Fruit fly (Drosophila melanogaster) whole organism, embryonic: Measurements from ENCODE around the gene CG5262.

Source experiments
- Aef1 ChIP-seq: fragments of 200-800 bp; sonication (Bioruptor generic); IDR thresholded peaks from 3 replicates; pipeline ENCODE4 v1.3.6; 2022; ENCODE audit warnings: missing biosample characterization, missing genetic modification characterization
- CG10147 ChIP-seq: fragments of 200-800 bp; sonication (Bioruptor generic); optimal IDR thresholded peaks from 2 replicates; lab custom pipeline; 2019; ENCODE audit warnings: missing biosample characterization, mild to moderate bottlenecking, missing genetic modification characterization, moderate library complexity
- CG10431 ChIP-seq: fragments of 200-800 bp; sonication (Bioruptor generic); optimal IDR thresholded peaks from 3 replicates; lab custom pipeline; 2018; ENCODE audit warnings: missing biosample characterization, mild to moderate bottlenecking, missing genetic modification characterization
- CG10959 ChIP-seq: fragments of 200-800 bp; sonication (Bioruptor generic); IDR thresholded peaks from 2 replicates; pipeline ENCODE4 v1.3.6; 2022; ENCODE audit warnings: missing biosample characterization, missing genetic modification characterization
- CG11093 ChIP-seq: fragments of 200-800 bp; sonication (Bioruptor generic); IDR thresholded peaks from 3 replicates; pipeline ENCODE4 v1.3.6; 2022; ENCODE audit warnings: missing biosample characterization, missing genetic modification characterization
- CG13424 ChIP-seq: fragments of 200-800 bp; sonication (Bioruptor generic); optimal IDR thresholded peaks from 2 replicates; lab custom pipeline; 2019; ENCODE audit warnings: missing biosample characterization, mild to moderate bottlenecking, missing genetic modification characterization, moderate library complexity
- CG18011 ChIP-seq: fragments of 200-800 bp; sonication (Bioruptor generic); optimal IDR thresholded peaks from 2 replicates; lab custom pipeline; 2017; ENCODE audit warnings: missing biosample characterization, missing genetic modification characterization, mild to moderate bottlenecking, moderate library complexity, missing genotype
- CG18262 ChIP-seq: fragments of 200-800 bp; optimal IDR thresholded peaks from 3 replicates; lab custom pipeline; 2019; ENCODE audit warnings: missing biosample characterization, mild to moderate bottlenecking, missing genetic modification characterization, moderate library complexity
- CG3065 ChIP-seq: fragments of 200-800 bp; sonication (Bioruptor generic); optimal IDR thresholded peaks from 2 replicates; lab custom pipeline; 2016; ENCODE audit warnings: missing biosample characterization, missing genetic modification characterization
- CG31388 ChIP-seq: fragments of 200-800 bp; sonication (Bioruptor generic); optimal IDR thresholded peaks from 2 replicates; lab custom pipeline; 2016; ENCODE audit warnings: missing biosample characterization, missing genetic modification characterization
- CG3995 ChIP-seq: fragments of 200-800 bp; sonication (Bioruptor generic); optimal IDR thresholded peaks from 3 replicates; lab custom pipeline; 2016; ENCODE audit warnings: missing biosample characterization, missing genetic modification characterization
- CG4707 ChIP-seq: fragments of 200-800 bp; sonication (Bioruptor generic); optimal IDR thresholded peaks from 2 replicates; lab custom pipeline; 2018; ENCODE audit warnings: missing biosample characterization, mild to moderate bottlenecking, missing genetic modification characterization, moderate library complexity
- CG7372 ChIP-seq: fragments of 200-800 bp; sonication (Bioruptor generic); IDR thresholded peaks from 2 replicates; pipeline ENCODE4 v1.3.6; 2022; ENCODE audit warnings: missing biosample characterization, missing genetic modification characterization
- CG7928 ChIP-seq: fragments of 200-800 bp; sonication (Bioruptor generic); optimal IDR thresholded peaks from 2 replicates; lab custom pipeline; 2017; ENCODE audit warnings: missing biosample characterization, mild to moderate bottlenecking, missing genetic modification characterization
- CG8765 ChIP-seq: fragments of 200-800 bp; sonication (Bioruptor generic); IDR thresholded peaks from 2 replicates; pipeline ENCODE4 v1.3.6; 2022; ENCODE audit warnings: missing biosample characterization, missing genetic modification characterization
- CG9215 ChIP-seq: fragments of 200-800 bp; sonication (Bioruptor generic); IDR thresholded peaks from 2 replicates; pipeline ENCODE4 v1.3.6; 2022; ENCODE audit warnings: missing biosample characterization, missing genetic modification characterization
- CG9876 ChIP-seq: fragments of 200-800 bp; sonication (Bioruptor generic); optimal IDR thresholded peaks from 2 replicates; lab custom pipeline; 2016; ENCODE audit warnings: missing biosample characterization, missing genetic modification characterization
- Camta ChIP-seq: fragments of 200-800 bp; sonication (Bioruptor generic); optimal IDR thresholded peaks from 2 replicates; lab custom pipeline; 2016; ENCODE audit warnings: missing biosample characterization, missing genetic modification characterization
- Dbx ChIP-seq: fragments of 200-800 bp; sonication (Bioruptor generic); IDR thresholded peaks from 3 replicates; pipeline ENCODE4 v1.3.6; 2022; ENCODE audit warnings: missing biosample characterization, missing genetic modification characterization
- Fer1 ChIP-seq: fragments of 200-800 bp; sonication (Bioruptor generic); optimal IDR thresholded peaks from 2 replicates; lab custom pipeline; 2017; ENCODE audit warnings: missing biosample characterization, mild to moderate bottlenecking, missing genetic modification characterization
- Gug ChIP-seq: fragments of 200-800 bp; sonication (Bioruptor generic); IDR thresholded peaks from 4 replicates; pipeline ENCODE4 v1.3.6; 2022; ENCODE audit warnings: missing biosample characterization, missing genetic modification characterization
- Hmx ChIP-seq: fragments of 200-800 bp; sonication (Bioruptor generic); optimal IDR thresholded peaks from 2 replicates; lab custom pipeline; 2016; ENCODE audit warnings: missing biosample characterization, missing genetic modification characterization
- Jarid2 ChIP-seq: fragments of 200-800 bp; sonication (Bioruptor generic); optimal IDR thresholded peaks from 3 replicates; lab custom pipeline; 2017; ENCODE audit warnings: mild to moderate bottlenecking, missing biosample characterization, missing genetic modification reagents, missing genetic modification characterization
- Meics ChIP-seq: fragments of 200-800 bp; sonication (Bioruptor generic); optimal IDR thresholded peaks from 2 replicates; lab custom pipeline; 2017; ENCODE audit warnings: missing biosample characterization, mild to moderate bottlenecking, missing genetic modification characterization
- NC2α ChIP-seq: fragments of 200-800 bp; sonication (Bioruptor generic); optimal IDR thresholded peaks from 2 replicates; lab custom pipeline; 2016; ENCODE audit warnings: missing biosample characterization, missing genetic modification characterization
- Optix ChIP-seq: fragments of 200-800 bp; sonication (Bioruptor generic); IDR thresholded peaks from 3 replicates; pipeline ENCODE4 v1.3.6; 2022; ENCODE audit warnings: missing biosample characterization, missing genetic modification characterization
- Rfx ChIP-seq: fragments of 200-800 bp; sonication (Bioruptor generic); IDR thresholded peaks from 2 replicates; pipeline ENCODE4 v1.3.6; 2022; ENCODE audit warnings: missing biosample characterization, missing genetic modification characterization
- Sin3A ChIP-seq: fragments of >200 bp; optimal IDR thresholded peaks from 2 replicates; lab custom pipeline; 2018
- Sox100B ChIP-seq: fragments of 200-800 bp; sonication (Bioruptor generic); optimal IDR thresholded peaks from 3 replicates; lab custom pipeline; 2018; ENCODE audit warnings: missing biosample characterization, mild to moderate bottlenecking, missing genetic modification characterization
- Sox102F ChIP-seq: fragments of 200-800 bp; sonication (Bioruptor generic); optimal IDR thresholded peaks from 2 replicates; lab custom pipeline; 2018; ENCODE audit warnings: missing biosample characterization, mild to moderate bottlenecking, missing genetic modification characterization, moderate library complexity
- Sry-β ChIP-seq: fragments of 200-800 bp; sonication (Bioruptor generic); optimal IDR thresholded peaks from 2 replicates; lab custom pipeline; 2018; ENCODE audit warnings: missing biosample characterization, mild to moderate bottlenecking, missing genetic modification characterization, moderate library complexity
- cad ChIP-seq: fragments of >200 bp; optimal IDR thresholded peaks from 2 replicates; lab custom pipeline; 2017; ENCODE audit warnings: missing biosample characterization, missing genetic modification characterization
- chif ChIP-seq, 2 experiments: fragments of 200-800 bp; sonication (Bioruptor generic); optimal IDR thresholded peaks; 3 replicates each; lab custom pipeline; 2016; ENCODE audit warnings: missing biosample characterization in 2 of 2, missing genetic modification characterization in 2 of 2
- chinmo ChIP-seq: fragments of 200-800 bp; sonication (Bioruptor generic); IDR thresholded peaks from 4 replicates; pipeline ENCODE4 v1.3.6; 2022; ENCODE audit warnings: missing biosample characterization, missing genetic modification characterization; ENCODE audit not compliant: partially characterized antibody
- ci ChIP-seq: fragments of 200-800 bp; sonication (Bioruptor generic); IDR thresholded peaks from 3 replicates; pipeline ENCODE4 v1.3.6; 2022; ENCODE audit warnings: missing biosample characterization, missing genetic modification characterization
- crc ChIP-seq: fragments of 200-800 bp; sonication (Bioruptor generic); optimal IDR thresholded peaks from 2 replicates; lab custom pipeline; 2016; ENCODE audit warnings: missing biosample characterization, missing genetic modification characterization
- dmrt99B ChIP-seq: fragments of 200-800 bp; sonication (Bioruptor generic); optimal IDR thresholded peaks from 2 replicates; lab custom pipeline; 2018; ENCODE audit warnings: missing biosample characterization, mild to moderate bottlenecking, missing genetic modification characterization, moderate library complexity
- eve ChIP-seq, 2 experiments: fragments of >200 bp; optimal IDR thresholded peaks; 2 replicates each; lab custom pipeline; 2017; ENCODE audit warnings: missing biosample characterization in 2 of 2, missing genetic modification characterization in 2 of 2
- ftz-f1 ChIP-seq: fragments of 200-800 bp; sonication (Bioruptor generic); optimal IDR thresholded peaks from 2 replicates; lab custom pipeline; 2016; ENCODE audit warnings: missing biosample characterization, missing genetic modification characterization
- gcm2 ChIP-seq: fragments of 200-800 bp; sonication (Bioruptor generic); optimal IDR thresholded peaks from 2 replicates; lab custom pipeline; 2016; ENCODE audit warnings: missing biosample characterization, missing genetic modification characterization
- lmd ChIP-seq: fragments of 200-800 bp; sonication (Bioruptor generic); IDR thresholded peaks from 2 replicates; pipeline ENCODE4 v1.3.6; 2022; ENCODE audit warnings: missing biosample characterization, missing genetic modification characterization
- lola ChIP-seq, 3 experiments: fragments of >200 bp in 2 of 3; fragments of 200-800 bp in 1 of 3; sonication (Bioruptor generic) in 1 of 3; optimal IDR thresholded peaks; 2 replicates each; lab custom pipeline; 2017 to 2019; ENCODE audit warnings: missing biosample characterization in 3 of 3, missing genetic modification characterization in 3 of 3, mild to moderate bottlenecking in 1 of 3, moderate library complexity in 1 of 3
- nom ChIP-seq: fragments of 200-800 bp; sonication (Bioruptor generic); optimal IDR thresholded peaks from 2 replicates; lab custom pipeline; 2017; ENCODE audit warnings: missing biosample characterization, missing genetic modification characterization, mild to moderate bottlenecking, moderate library complexity, missing genetic modification reagents
- pfk ChIP-seq: fragments of 200-800 bp; sonication (Bioruptor generic); optimal IDR thresholded peaks from 2 replicates; lab custom pipeline; 2018; ENCODE audit warnings: missing biosample characterization, mild to moderate bottlenecking, missing genetic modification characterization, moderate library complexity
- shn ChIP-seq: fragments of 200-800 bp; sonication (Bioruptor generic); optimal IDR thresholded peaks from 3 replicates; lab custom pipeline; 2016; ENCODE audit warnings: missing biosample characterization, missing genetic modification characterization
- so ChIP-seq: fragments of 200-800 bp; sonication (Bioruptor generic); IDR thresholded peaks from 3 replicates; pipeline ENCODE4 v1.3.6; 2022; ENCODE audit warnings: missing biosample characterization, missing genetic modification characterization
- tll ChIP-seq, 2 experiments: fragments of 200-800 bp in 1 of 2; fragments of >200 bp in 1 of 2; sonication (Bioruptor generic) in 1 of 2; optimal IDR thresholded peaks; 2 replicates each; lab custom pipeline; 2017 to 2019; ENCODE audit warnings: missing biosample characterization in 2 of 2, missing genetic modification characterization in 2 of 2, mild to moderate bottlenecking in 1 of 2, moderate library complexity in 1 of 2
- tx ChIP-seq: fragments of 200-800 bp; sonication (Bioruptor generic); optimal IDR thresholded peaks from 2 replicates; lab custom pipeline; 2016; ENCODE audit warnings: missing biosample characterization, missing genetic modification characterization
- unpg ChIP-seq: fragments of 200-800 bp; sonication (Bioruptor generic); optimal IDR thresholded peaks from 3 replicates; lab custom pipeline; 2018; ENCODE audit warnings: missing biosample characterization, mild to moderate bottlenecking, missing genetic modification characterization, moderate library complexity
- yki ChIP-seq: fragments of >200 bp; optimal IDR thresholded peaks from 3 replicates; lab custom pipeline; 2018
- z ChIP-seq: fragments of 200-800 bp; sonication (Bioruptor generic); IDR thresholded peaks from 3 replicates; pipeline ENCODE4 v1.3.6; 2022; ENCODE audit warnings: missing biosample characterization, missing genetic modification characterization

The CG5262 gene

DNA sequence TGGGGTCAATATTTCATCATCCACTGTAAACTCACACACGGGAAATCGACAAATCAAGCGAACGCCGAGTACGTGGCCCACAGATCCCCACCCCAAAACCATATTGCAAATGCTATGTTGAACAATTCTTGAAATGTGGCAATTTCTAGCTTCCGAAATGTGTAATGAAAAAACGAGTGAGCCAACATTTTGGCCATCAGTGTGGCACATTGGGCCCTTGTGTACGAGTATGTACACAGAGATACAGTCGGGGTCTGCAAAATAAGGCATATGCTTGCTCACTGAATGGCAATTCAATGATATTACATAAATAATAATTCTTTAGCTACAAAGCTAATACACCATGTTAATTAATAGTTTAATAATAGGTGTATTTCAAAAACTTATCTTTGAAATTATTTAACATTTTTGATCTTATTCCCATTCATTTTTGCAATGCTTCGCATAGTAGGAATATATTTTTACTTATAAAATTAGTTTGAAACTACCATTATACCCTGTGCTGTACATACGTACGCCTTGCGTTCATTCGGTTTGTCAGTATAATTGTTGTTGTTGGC lies 30.6 kb downstream of the CG5262 start (continued):
- TF ChIP-seq CG3065 (GFP tag; lab: Kevin White, UChicago) (peak; percentile 77), dmrt99B (tag; lab: Kevin White, UChicago) (peak; percentile 94), lola (GFP tag; optimal IDR thresholded peaks at IDR 0.05; lab: Kevin White, UChicago) (peak in 1 of 3 experiments; percentile 81), ci (GFP tag; lab: Robert Waterston, UW) (peak; percentile 76), CG7372 (GFP tag; lab: Robert Waterston, UW) (peak; percentile 75), Fer1 (GFP tag; lab: Kevin White, UChicago) (peak; percentile 88), chif (GFP tag; optimal IDR thresholded peaks at IDR 0.05; lab: Kevin White, UChicago) (peak; percentile 36 to 66), Hmx (GFP tag; lab: Kevin White, UChicago) (peak; percentile 54), chinmo (GFP tag; lab: Robert Waterston, UW) (no peak), so (GFP tag; lab: Robert Waterston, UW) (peak; percentile 73), CG9876 (GFP tag; lab: Kevin White, UChicago) (peak; percentile 62), eve (GFP tag; optimal IDR thresholded peaks at IDR 0.05; lab: Kevin White, UChicago) (peak in 1 of 2 experiments; percentile 91), CG31388 (peak; percentile 58), z (GFP tag; lab: Robert Waterston, UW) (no peak), CG7928 (GFP tag; lab: Kevin White, UChicago) (peak; percentile 26), gcm2 (GFP tag; lab: Kevin White, UChicago) (peak; percentile 66), shn (GFP tag; lab: Kevin White, UChicago) (peak; percentile 69), Meics (GFP tag; lab: Kevin White, UChicago) (peak; percentile 89), unpg (GFP tag; lab: Kevin White, UChicago) (peak; percentile 88), yki (lab: Kevin White, UChicago) (no peak), NC2α (peak; percentile 4), CG11093 (GFP tag; lab: Robert Waterston, UW) (peak; percentile 85), Sry-β (no peak), CG18011 (GFP tag; lab: Kevin White, UChicago) (peak; percentile 65), nom (GFP tag; lab: Kevin White, UChicago) (peak; percentile 78), Gug (peak; percentile 87), CG8765 (GFP tag; lab: Robert Waterston, UW) (peak; percentile 71; the same call in 1 of the 2 replicates), tll (GFP tag; optimal IDR thresholded peaks at IDR 0.05; lab: Kevin White, UChicago) (no peak), Optix (peak; percentile 64; the same call in 1 of the 3 replicates), tx (GFP tag; lab: Kevin White, UChicago) (peak; percentile 74), lmd (GFP tag; lab: Robert Waterston, UW) (peak; percentile 88), CG9215 (peak; percentile 83), CG10431 (GFP tag; lab: Kevin White, UChicago) (peak; percentile 54), crc (peak; percentile 69), Jarid2 (GFP tag; lab: Kevin White, UChicago) (peak; percentile 46), CG18262 (tag; lab: Kevin White, UChicago) (peak; percentile 90), Rfx (peak; percentile 92), CG3995 (peak; percentile 55), CG4707 (GFP tag; lab: Kevin White, UChicago) (peak; percentile 56), CG13424 (tag; lab: Kevin White, UChicago) (peak; percentile 94), Camta (peak; percentile 72), ftz-f1 (no peak), CG10147 (GFP tag; lab: Kevin White, UChicago) (peak; percentile 76), Sox100B (GFP tag; lab: Kevin White, UChicago) (peak; percentile 91), Sox102F (GFP tag; lab: Kevin White, UChicago) (peak; percentile 92), Sin3A (lab: Kevin White, UChicago) (no peak), Dbx (peak; percentile 90), cad (GFP tag; lab: Kevin White, UChicago) (no peak), CG10959 (GFP tag; lab: Robert Waterston, UW) (peak; percentile 44; the same call in 1 of the 2 replicates), pfk (GFP tag; lab: Kevin White, UChicago) (peak; percentile 40), Aef1 (peak; percentile 77)
